Worm (Caenorhabditis elegans) whole organism, L3 larva: ENCODE data around the gene pitr-4.

Experiments
- egl-27 ChIP-seq: sonication (generic microtip); optimal IDR thresholded peaks from 4 replicates; lab custom pipeline; 2017; ENCODE audit warnings: missing biosample characterization, missing genetic modification reagents, missing genetic modification characterization
- elt-3 ChIP-seq, 3 experiments: fragments of 150-350 bp in 1 of 3; sonication (generic microtip) in 2 of 3; optimal IDR thresholded peaks; 2 replicates in 2 of 3; 4 replicates in 1 of 3; lab custom pipeline; 2014 to 2017; ENCODE audit warnings: missing biosample characterization in 3 of 3, missing genetic modification characterization in 3 of 3
- ztf-4 ChIP-seq: fragments of 150-350 bp; optimal IDR thresholded peaks from 2 replicates; lab custom pipeline; 2014; ENCODE audit warnings: missing biosample characterization, missing genetic modification characterization

DNA sequence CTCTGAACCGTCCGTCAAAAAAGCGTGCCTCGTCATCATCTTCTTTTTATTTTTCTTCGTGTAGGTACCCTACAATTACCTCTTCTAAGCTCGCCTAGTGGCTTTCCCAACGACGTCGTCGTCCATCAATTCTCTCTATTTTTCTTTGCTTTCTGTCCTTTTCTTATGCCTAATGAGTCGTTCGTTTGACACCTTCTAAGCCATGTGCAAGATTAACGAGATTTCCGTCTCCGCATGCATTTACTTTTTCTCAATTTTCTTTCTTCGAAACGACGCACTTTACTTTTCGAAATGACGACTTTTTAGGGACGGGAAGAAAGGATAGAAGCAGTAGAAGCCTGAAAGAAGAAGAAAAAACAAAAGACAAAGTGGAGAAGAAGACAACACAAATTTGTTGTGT lies 5.0 kb upstream of the pitr-4 start, which contains the start of gene ZK287.1:
- TF ChIP-seq ztf-4 (tag; lab: Kevin White, UChicago) (no peak), elt-3 (tag; optimal IDR thresholded peaks at IDR 0.05; lab: Kevin White, UChicago) (no peak), egl-27 (tag; lab: Kevin White, UChicago) (no peak)
